1 worm cellular context compared by ENCODE assay signal in genomic region chrX:5485284-5485927, ce11.
TF ChIP-seq lines count a peak whose summit lies in the region.

No protein-coding gene starts in this region.

TF ChIP-seq in whole organism, L4 larva, 104 proteins besides CTCF, POLR2A, EP300 and RAD21 (continued from another document):
- peak; percentile 56; the same call in 1 of the 2 replicates for TF ChIP-seq egl-43 (GFP tag; IDR thresholded peaks at IDR 0.05; lab: Robert Waterston, UW)
- TF ChIP-seq dve-1 (tag; optimal IDR thresholded peaks at IDR 0.05; lab: Kevin White, UChicago; ENCODE audit: insufficient read depth): peak; percentile 3
- no peak for TF ChIP-seq daf-19 (GFP tag; conservative IDR thresholded peaks at IDR 0.05; lab: Robert Waterston, UW)
- peak; percentile 59 for TF ChIP-seq lin-38 (GFP tag; IDR thresholded peaks at IDR 0.05; lab: Robert Waterston, UW)
- no peak for TF ChIP-seq saeg-2 (GFP tag; IDR thresholded peaks at IDR 0.05; lab: Robert Waterston, UW)
- TF ChIP-seq mxl-2 (GFP tag; conservative IDR thresholded peaks at IDR 0.05; lab: Robert Waterston, UW): no peak
- peak; percentile 50 for TF ChIP-seq mep-1 (tag; optimal IDR thresholded peaks at IDR 0.05; lab: Kevin White, UChicago)
- TF ChIP-seq lsy-2 (tag; optimal IDR thresholded peaks at IDR 0.05; lab: Kevin White, UChicago): peak in 1 of 2 experiments; percentile 2
- TF ChIP-seq lir-3 (tag; optimal IDR thresholded peaks at IDR 0.05; lab: Kevin White, UChicago): no peak
- no peak for TF ChIP-seq nhr-111 (GFP tag; optimal IDR thresholded peaks at IDR 0.05; lab: Kevin White, UChicago)
